Worm (Caenorhabditis elegans) whole organism, young adult: Measurements from ENCODE around the gene ubc-20.

ENCODE experiments used
- B0035.1 ChIP-seq: sonication (generic microtip); optimal IDR thresholded peaks from 2 replicates; lab custom pipeline; 2016; ENCODE audit warnings: missing genetic modification characterization, mild to moderate bottlenecking, missing compliant biosample characterization, missing genotype, missing genetic modification reagents
- F10E7.11 ChIP-seq: sonication (generic microtip); optimal IDR thresholded peaks from 2 replicates; lab custom pipeline; 2017; ENCODE audit warnings: mild to moderate bottlenecking, missing genetic modification characterization, moderate library complexity, missing compliant biosample characterization
- F33H1.4 ChIP-seq: fragments of 200-800 bp; sonication (Bioruptor generic); IDR thresholded peaks from 2 replicates; pipeline ENCODE4 v1.3.6; 2022; ENCODE audit warnings: missing genetic modification reagents, missing genetic modification characterization, missing compliant biosample characterization
- F39B2.1 ChIP-seq: fragments of 200-800 bp; sonication (Bioruptor generic); IDR thresholded peaks from 2 replicates; pipeline ENCODE4 v1.3.6; 2022; ENCODE audit warnings: missing genetic modification reagents, missing genetic modification characterization, missing compliant biosample characterization
- F49E8.2 ChIP-seq: sonication (generic microtip); optimal IDR thresholded peaks from 3 replicates; lab custom pipeline; 2017; ENCODE audit warnings: missing genetic modification characterization, mild to moderate bottlenecking, missing compliant biosample characterization, antibody characterized with exemption, moderate library complexity; ENCODE audit not compliant: insufficient read depth
- F57A8.1 ChIP-seq: fragments of 200-800 bp; sonication (Bioruptor generic); optimal IDR thresholded peaks from 2 replicates; lab custom pipeline; 2018; ENCODE audit warnings: mild to moderate bottlenecking, missing genetic modification characterization, moderate library complexity, missing compliant biosample characterization
- F57C9.4 ChIP-seq: sonication (generic microtip); optimal IDR thresholded peaks from 2 replicates; lab custom pipeline; 2017; ENCODE audit warnings: mild to moderate bottlenecking, missing genetic modification characterization, missing compliant biosample characterization
- K11D2.4 ChIP-seq: fragments of 200-800 bp; sonication (Bioruptor generic); IDR thresholded peaks from 2 replicates; pipeline ENCODE4 v1.3.6; 2022; ENCODE audit warnings: missing genetic modification reagents, missing genetic modification characterization, missing compliant biosample characterization
- T26A5.8 ChIP-seq: sonication (generic microtip); optimal IDR thresholded peaks from 2 replicates; lab custom pipeline; 2016; ENCODE audit warnings: missing genetic modification characterization, missing compliant biosample characterization
- Y53F4B.3 ChIP-seq: fragments of 200-800 bp; sonication (Bioruptor generic); IDR thresholded peaks from 2 replicates; pipeline ENCODE4 v1.3.6; 2022; ENCODE audit warnings: missing genetic modification reagents, missing genetic modification characterization, missing compliant biosample characterization
- Y79H2A.3 ChIP-seq: fragments of 200-800 bp; sonication (Bioruptor generic); conservative IDR thresholded peaks from 2 replicates; pipeline ENCODE4 v1.3.6; 2022; ENCODE audit warnings: missing genetic modification reagents, missing genetic modification characterization, missing compliant biosample characterization
- akir-1 ChIP-seq: fragments of 200-800 bp; sonication (Bioruptor generic); optimal IDR thresholded peaks from 2 replicates; lab custom pipeline; 2018; ENCODE audit warnings: mild to moderate bottlenecking, missing genetic modification characterization, moderate library complexity, missing compliant biosample characterization
- athp-1 ChIP-seq: sonication (generic microtip); optimal IDR thresholded peaks from 2 replicates; lab custom pipeline; 2017; ENCODE audit warnings: mild to moderate bottlenecking, missing genetic modification characterization, missing compliant biosample characterization
- attf-5 ChIP-seq: fragments of 200-800 bp; sonication (Bioruptor generic); optimal IDR thresholded peaks from 2 replicates; lab custom pipeline; 2018; ENCODE audit warnings: mild to moderate bottlenecking, missing genetic modification characterization, missing compliant biosample characterization
- bed-1 ChIP-seq: fragments of 200-800 bp; sonication (Bioruptor generic); IDR thresholded peaks from 2 replicates; pipeline ENCODE4 v1.3.6; 2022; ENCODE audit warnings: missing genetic modification reagents, missing genetic modification characterization, missing compliant biosample characterization
- ceh-40 ChIP-seq: fragments of 200-800 bp; sonication (Bioruptor generic); IDR thresholded peaks from 2 replicates; pipeline ENCODE4 v1.3.6; 2022; ENCODE audit warnings: missing genetic modification characterization, missing compliant biosample characterization
- ceh-58 ChIP-seq: fragments of 200-800 bp; sonication (Bioruptor generic); IDR thresholded peaks from 2 replicates; pipeline ENCODE4 v1.3.6; 2022; ENCODE audit warnings: missing genetic modification characterization, missing compliant biosample characterization
- ceh-79 ChIP-seq: sonication (generic microtip); optimal IDR thresholded peaks from 2 replicates; lab custom pipeline; 2017; ENCODE audit warnings: mild to moderate bottlenecking, missing genetic modification characterization, missing compliant biosample characterization
- ceh-91 ChIP-seq: fragments of 200-800 bp; sonication (Bioruptor generic); IDR thresholded peaks from 2 replicates; pipeline ENCODE4 v1.3.6; 2022; ENCODE audit warnings: missing genetic modification reagents, missing genetic modification characterization, missing compliant biosample characterization
- die-1 ChIP-seq: sonication (generic microtip); optimal IDR thresholded peaks from 2 replicates; lab custom pipeline; 2016; ENCODE audit warnings: missing genotype, mild to moderate bottlenecking, missing genetic modification characterization, missing compliant biosample characterization
- dpff-1 ChIP-seq: sonication (generic microtip); optimal IDR thresholded peaks from 2 replicates; lab custom pipeline; 2017; ENCODE audit warnings: mild to moderate bottlenecking, missing genetic modification characterization, missing compliant biosample characterization
- efl-1 ChIP-seq: fragments of 150-350 bp; optimal IDR thresholded peaks from 2 replicates; lab custom pipeline; 2014; ENCODE audit warnings: missing biosample characterization, missing genetic modification reagents, missing genetic modification characterization
- egl-18 ChIP-seq: fragments of 200-800 bp; sonication (Bioruptor generic); IDR thresholded peaks from 2 replicates; pipeline ENCODE4 v1.3.6; 2022; ENCODE audit warnings: missing genetic modification reagents, missing genetic modification characterization, missing compliant biosample characterization
- hlh-26 ChIP-seq: fragments of 200-800 bp; sonication (Bioruptor generic); conservative IDR thresholded peaks from 2 replicates; pipeline ENCODE4 v1.3.6; 2022; ENCODE audit warnings: missing genetic modification reagents, missing genetic modification characterization, missing compliant biosample characterization
- hmg-1.2 ChIP-seq: fragments of 200-800 bp; sonication (Bioruptor generic); IDR thresholded peaks from 2 replicates; pipeline ENCODE4 v1.3.6; 2022; ENCODE audit warnings: missing genetic modification reagents, missing genetic modification characterization, missing compliant biosample characterization
- hmg-20 ChIP-seq: fragments of 200-800 bp; sonication (Bioruptor generic); IDR thresholded peaks from 2 replicates; pipeline ENCODE4 v1.3.6; 2022; ENCODE audit warnings: missing genetic modification reagents, missing genetic modification characterization, missing compliant biosample characterization
- lag-1 ChIP-seq: fragments of 200-800 bp; sonication (Bioruptor generic); IDR thresholded peaks from 2 replicates; pipeline ENCODE4 v1.3.6; 2022; ENCODE audit warnings: missing genetic modification reagents, missing genetic modification characterization, missing compliant biosample characterization
- lsl-1 ChIP-seq: fragments of 200-800 bp; sonication (Bioruptor generic); optimal IDR thresholded peaks from 2 replicates; lab custom pipeline; 2018; ENCODE audit warnings: mild to moderate bottlenecking, missing genetic modification characterization, moderate library complexity, missing compliant biosample characterization
- mxl-1 ChIP-seq: sonication (generic microtip); optimal IDR thresholded peaks from 2 replicates; lab custom pipeline; 2016; ENCODE audit warnings: missing genetic modification characterization, missing compliant biosample characterization
- nhr-27 ChIP-seq: fragments of 200-800 bp; sonication (Bioruptor generic); optimal IDR thresholded peaks from 2 replicates; lab custom pipeline; 2018; ENCODE audit warnings: mild to moderate bottlenecking, missing genetic modification characterization, moderate library complexity, missing compliant biosample characterization
- pbrm-1 ChIP-seq: fragments of 200-800 bp; sonication (Bioruptor generic); IDR thresholded peaks from 2 replicates; pipeline ENCODE4 v1.3.6; 2022; ENCODE audit warnings: missing genetic modification reagents, missing genetic modification characterization, missing compliant biosample characterization
- rpc-1 ChIP-seq, 2 experiments: fragments of 150-350 bp in 1 of 2; sonication (generic microtip) in 1 of 2; optimal IDR thresholded peaks; 2 replicates each; lab custom pipeline; 2014 to 2018; ENCODE audit warnings: missing biosample characterization in 1 of 2, missing genetic modification characterization in 1 of 2, missing genetic modification reagents in 1 of 2, missing genotype in 1 of 2
- sptf-2 ChIP-seq: fragments of 200-800 bp; sonication (Bioruptor generic); optimal IDR thresholded peaks from 2 replicates; lab custom pipeline; 2018; ENCODE audit warnings: mild to moderate bottlenecking, missing genetic modification characterization, missing compliant biosample characterization
- unc-130 ChIP-seq: sonication (generic microtip); optimal IDR thresholded peaks from 2 replicates; lab custom pipeline; 2016; ENCODE audit warnings: missing genetic modification reagents, missing genetic modification characterization, missing compliant biosample characterization
- ztf-18 ChIP-seq: sonication (generic microtip); optimal IDR thresholded peaks from 2 replicates; lab custom pipeline; 2016; ENCODE audit warnings: missing genotype, mild to moderate bottlenecking, missing genetic modification characterization, missing compliant biosample characterization
- ztf-22 ChIP-seq: fragments of 200-800 bp; sonication (Bioruptor generic); optimal IDR thresholded peaks from 2 replicates; lab custom pipeline; 2018; ENCODE audit warnings: mild to moderate bottlenecking, missing genetic modification characterization, moderate library complexity, missing compliant biosample characterization
- ztf-3 ChIP-seq: fragments of 200-800 bp; sonication (Bioruptor generic); optimal IDR thresholded peaks from 2 replicates; lab custom pipeline; 2018; ENCODE audit warnings: mild to moderate bottlenecking, missing genetic modification characterization, missing compliant biosample characterization

Gene ubc-20

DNA sequence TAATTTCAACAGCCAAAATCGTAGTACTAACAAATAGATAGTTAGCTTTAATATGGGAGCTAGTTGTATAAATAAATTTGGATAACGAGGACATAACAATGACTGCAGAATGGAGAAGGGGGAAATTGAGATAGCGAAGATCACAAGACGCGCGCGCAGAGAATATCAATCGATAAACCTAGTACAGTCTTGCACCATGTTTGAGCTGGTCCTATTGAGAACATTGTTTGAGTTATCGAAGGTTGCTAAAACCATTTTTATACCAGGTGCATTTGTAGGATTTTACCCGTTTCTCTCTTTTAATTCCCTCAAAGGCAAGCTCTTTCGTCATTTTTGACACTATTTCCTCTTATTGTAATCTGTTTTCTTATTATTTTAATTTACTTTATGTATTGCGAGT, 17.0 kb upstream of the ubc-20 start, which contains the start of the genes F40G9.9 and F40G9.12:
Gene F40G9.9, minus strand, starts transcription at position 101 of the 400 bp plus-strand sequence.
Gene F40G9.12, plus strand, starts transcription at position 231 of the 400 bp plus-strand sequence.
- TF ChIP-seq F49E8.2 (tag; lab: Kevin White, UChicago), result no peak

DNA sequence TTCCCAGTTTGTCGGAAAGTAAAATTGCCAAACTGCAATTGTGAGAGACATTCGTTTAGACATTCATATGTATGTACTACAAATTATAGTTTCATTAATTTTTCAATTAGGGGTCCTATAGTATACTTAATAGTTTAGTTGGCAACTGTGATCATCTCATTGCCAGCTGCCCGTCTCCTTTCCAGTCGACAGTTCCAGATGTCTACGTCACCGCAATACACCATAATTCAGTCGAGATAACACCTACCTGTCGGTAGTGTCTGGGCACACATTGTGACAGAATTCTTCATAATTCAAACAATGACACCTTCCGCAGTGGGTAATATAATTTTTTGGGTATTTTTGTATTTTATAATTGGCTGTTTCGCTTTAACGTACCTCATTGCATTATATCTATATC, 15.1 kb upstream of the ubc-20 start, which contains the start of gene F40G9.19:
Gene F40G9.19, plus strand, starts transcription at position 301 of the 400 bp plus-strand sequence.
- TF ChIP-seq F10E7.11 (tag; lab: Kevin White, UChicago) (no peak), B0035.1 (no peak), T26A5.8 (tag; lab: Kevin White, UChicago) (no peak), athp-1 (no peak), F39B2.1 (no peak), mxl-1 (tag; lab: Kevin White, UChicago) (no peak), sptf-2 (no peak), efl-1 (GFP tag; lab: Kevin White, UChicago) (no peak), ztf-22 (GFP tag; lab: Kevin White, UChicago) (no peak), ceh-58 (GFP tag; lab: Robert Waterston, UW) (no peak), hmg-20 (no peak), rpc-1 (optimal IDR thresholded peaks at IDR 0.05; lab: Kevin White, UChicago) (no peak), rpc-1 (tag; optimal IDR thresholded peaks at IDR 0.05; lab: Kevin White, UChicago) (no peak), Y79H2A.3 (GFP tag; lab: Robert Waterston, UW) (no peak), nhr-27 (tag; lab: Kevin White, UChicago) (no peak), ceh-40 (no peak), F33H1.4 (GFP tag; lab: Robert Waterston, UW) (no peak), bed-1 (GFP tag; lab: Robert Waterston, UW) (no peak)

ce11 chrIII:175733-176132, 12.9 kb upstream of the ubc-20 start, which contains the start of gene clec-148:
Gene clec-148, minus strand, starts transcription at chrIII:175833.
- TF ChIP-seq F57C9.4 (tag; lab: Kevin White, UChicago) (no peak), ztf-18 (tag; lab: Kevin White, UChicago) (no peak), pbrm-1 (GFP tag; lab: Robert Waterston, UW) (no peak), lsl-1 (GFP tag; lab: Kevin White, UChicago) (no peak), lag-1 (GFP tag; lab: Robert Waterston, UW) (no peak), die-1 (tag; lab: Kevin White, UChicago) (no peak), ceh-79 (tag; lab: Kevin White, UChicago) (no peak), K11D2.4 (GFP tag; lab: Robert Waterston, UW) (no peak), hlh-26 (GFP tag; lab: Robert Waterston, UW) (no peak), Y53F4B.3 (no peak), akir-1 (GFP tag; lab: Kevin White, UChicago) (no peak), attf-5 (GFP tag; lab: Kevin White, UChicago) (no peak), dpff-1 (tag; lab: Kevin White, UChicago) (no peak), unc-130 (GFP tag; lab: Kevin White, UChicago) (no peak), egl-18 (GFP tag; lab: Robert Waterston, UW) (no peak), ceh-91 (GFP tag; lab: Robert Waterston, UW) (no peak), hmg-1.2 (no peak), ztf-3 (GFP tag; lab: Kevin White, UChicago) (no peak), F57A8.1 (GFP tag; lab: Kevin White, UChicago) (no peak)
- TF ChIP-seq, all 124 proteins: peak for 0
